Worm (Caenorhabditis elegans) whole organism, L4 larva: ENCODE results near the gene Y47D7A.12.

Experiments
- F37D6.2 ChIP-seq: sonication (generic microtip); optimal IDR thresholded peaks from 2 replicates; lab custom pipeline; 2016; ENCODE audit warnings: mild to moderate bottlenecking, missing genetic modification characterization, missing compliant biosample characterization
- F49E8.2 ChIP-seq: sonication (generic microtip); optimal IDR thresholded peaks from 2 replicates; lab custom pipeline; 2016; ENCODE audit warnings: missing compliant biosample characterization, mild to moderate bottlenecking, missing genetic modification characterization, borderline replicate concordance
- T20F7.1 ChIP-seq: fragments of 200-800 bp; sonication (Bioruptor generic); optimal IDR thresholded peaks from 2 replicates; lab custom pipeline; 2018; ENCODE audit warnings: mild to moderate bottlenecking, missing genetic modification characterization, missing compliant biosample characterization
- Y48G9A.11 ChIP-seq: fragments of 200-800 bp; sonication (Bioruptor generic); IDR thresholded peaks from 2 replicates; pipeline ENCODE4 v1.3.6; 2022; ENCODE audit warnings: missing genetic modification reagents, missing genetic modification characterization, missing compliant biosample characterization
- aha-1 ChIP-seq: fragments of 150-350 bp; peaks from one replicate; lab custom pipeline; 2014; ENCODE audit warnings: missing biosample characterization, missing genetic modification characterization
- arid-1 ChIP-seq: fragments of 200-800 bp; sonication (Bioruptor generic); conservative IDR thresholded peaks from 2 replicates; pipeline ENCODE4 v1.3.6; 2022; ENCODE audit warnings: missing genetic modification reagents, missing genetic modification characterization, missing compliant biosample characterization
- ceh-28 ChIP-seq: fragments of 150-350 bp; optimal IDR thresholded peaks from 2 replicates; lab custom pipeline; 2014; ENCODE audit warnings: missing biosample characterization, missing genetic modification reagents, missing genetic modification characterization
- ceh-32 ChIP-seq: sonication (generic microtip); optimal IDR thresholded peaks from 2 replicates; lab custom pipeline; 2016; ENCODE audit warnings: mild to moderate bottlenecking, missing genetic modification characterization, missing compliant biosample characterization; ENCODE audit not compliant: poor library complexity
- ces-1 ChIP-seq: fragments of 150-350 bp; sonication (generic microtip); optimal IDR thresholded peaks from 4 replicates; lab custom pipeline; 2014; ENCODE audit warnings: missing biosample characterization, missing genetic modification reagents, missing genetic modification characterization
- daf-16 ChIP-seq, 3 experiments: sonication (generic microtip); optimal IDR thresholded peaks; 2 replicates each; lab custom pipeline; 2016 to 2017; ENCODE audit warnings: missing genetic modification characterization in 3 of 3, missing genetic modification reagents in 3 of 3, mild to moderate bottlenecking in 2 of 3, missing compliant biosample characterization in 2 of 3, missing biosample characterization in 1 of 3, moderate library complexity in 1 of 3
- daf-8 ChIP-seq: fragments of 200-800 bp; sonication (Bioruptor generic); IDR thresholded peaks from 2 replicates; pipeline ENCODE4 v1.3.6; 2022; ENCODE audit warnings: missing genetic modification characterization, missing compliant biosample characterization
- dpl-1 ChIP-seq: fragments of 150-350 bp; optimal IDR thresholded peaks from 2 replicates; lab custom pipeline; 2014; ENCODE audit warnings: missing biosample characterization, missing genetic modification reagents, missing genetic modification characterization
- fkh-10 ChIP-seq: fragments of 150-350 bp; optimal IDR thresholded peaks from 2 replicates; lab custom pipeline; 2014; ENCODE audit warnings: missing biosample characterization, missing genetic modification reagents, missing genetic modification characterization
- gei-8 ChIP-seq: fragments of 200-800 bp; sonication (Bioruptor generic); optimal IDR thresholded peaks from 2 replicates; lab custom pipeline; 2018; ENCODE audit warnings: mild to moderate bottlenecking, missing genetic modification characterization, missing compliant biosample characterization
- hif-1 ChIP-seq, 2 experiments: sonication (generic microtip); optimal IDR thresholded peaks; 2 replicates each; lab custom pipeline; 2016 to 2017; ENCODE audit warnings: missing compliant biosample characterization in 2 of 2, missing genetic modification characterization in 2 of 2, missing genetic modification reagents in 2 of 2, missing genotype in 2 of 2, mild to moderate bottlenecking in 1 of 2
- hlh-11 ChIP-seq: fragments of 200-800 bp; sonication (Bioruptor generic); optimal IDR thresholded peaks from 2 replicates; lab custom pipeline; 2018; ENCODE audit warnings: mild to moderate bottlenecking, missing genetic modification characterization, missing compliant biosample characterization
- hlh-30 ChIP-seq: sonication (generic microtip); optimal IDR thresholded peaks from 2 replicates; lab custom pipeline; 2017; ENCODE audit warnings: antibody characterized with exemption, mild to moderate bottlenecking, missing genetic modification characterization, missing compliant biosample characterization; ENCODE audit not compliant: insufficient read depth
- hmg-1.1 ChIP-seq: fragments of 200-800 bp; sonication (Bioruptor generic); IDR thresholded peaks from 2 replicates; pipeline ENCODE4 v1.3.6; 2022; ENCODE audit warnings: missing genetic modification reagents, missing genetic modification characterization, missing compliant biosample characterization
- lin-13 ChIP-seq: fragments of 150-350 bp; optimal IDR thresholded peaks from 2 replicates; lab custom pipeline; 2014; ENCODE audit warnings: missing biosample characterization, missing genetic modification reagents, missing genetic modification characterization
- lin-38 ChIP-seq: fragments of 200-800 bp; sonication (Bioruptor generic); IDR thresholded peaks from 2 replicates; pipeline ENCODE4 v1.3.6; 2022; ENCODE audit warnings: missing genetic modification reagents, missing genetic modification characterization, missing compliant biosample characterization
- lsy-2 ChIP-seq, 2 experiments: fragments of 150-350 bp in 1 of 2; sonication (generic microtip) in 1 of 2; optimal IDR thresholded peaks; 2 replicates each; lab custom pipeline; 2014 to 2017; ENCODE audit warnings: missing biosample characterization in 2 of 2, missing genetic modification characterization in 2 of 2
- mdl-1 ChIP-seq, 2 experiments: fragments of 150-350 bp in 1 of 2; sonication (generic microtip) in 1 of 2; optimal IDR thresholded peaks; 2 replicates each; lab custom pipeline; 2014 to 2017; ENCODE audit warnings: missing biosample characterization in 2 of 2, missing genetic modification characterization in 2 of 2
- mep-1 ChIP-seq: fragments of 150-350 bp; sonication (generic microtip); optimal IDR thresholded peaks from 3 replicates; lab custom pipeline; 2014; ENCODE audit warnings: missing biosample characterization, missing genetic modification characterization
- nhr-102 ChIP-seq: sonication (generic microtip); optimal IDR thresholded peaks from 2 replicates; lab custom pipeline; 2016; ENCODE audit warnings: mild to moderate bottlenecking, missing genetic modification characterization, moderate library complexity, missing compliant biosample characterization
- nhr-111 ChIP-seq: fragments of 200-800 bp; sonication (Bioruptor generic); optimal IDR thresholded peaks from 2 replicates; lab custom pipeline; 2018; ENCODE audit warnings: mild to moderate bottlenecking, missing genetic modification characterization, missing compliant biosample characterization
- nhr-28 ChIP-seq: fragments of 150-350 bp; optimal IDR thresholded peaks from 2 replicates; lab custom pipeline; 2014; ENCODE audit warnings: missing biosample characterization, missing genetic modification characterization
- nhr-6 ChIP-seq: fragments of 150-350 bp; optimal IDR thresholded peaks from 2 replicates; lab custom pipeline; 2014; ENCODE audit warnings: missing biosample characterization, missing genetic modification characterization
- nhr-76 ChIP-seq: fragments of 150-350 bp; optimal IDR thresholded peaks from 2 replicates; lab custom pipeline; 2014; ENCODE audit warnings: missing biosample characterization, missing genetic modification characterization
- nhr-77 ChIP-seq: fragments of 150-350 bp; optimal IDR thresholded peaks from 2 replicates; lab custom pipeline; 2014; ENCODE audit warnings: missing biosample characterization, missing genetic modification characterization
- rbr-2 ChIP-seq: sonication (generic microtip); optimal IDR thresholded peaks from 2 replicates; lab custom pipeline; 2016; ENCODE audit warnings: missing genotype, missing genetic modification characterization, missing compliant biosample characterization
- skn-1 ChIP-seq: fragments of 150-350 bp; optimal IDR thresholded peaks from 2 replicates; lab custom pipeline; 2014; ENCODE audit warnings: missing biosample characterization, missing genetic modification characterization
- snpc-1.2 ChIP-seq: fragments of 200-800 bp; sonication (Bioruptor generic); IDR thresholded peaks from 2 replicates; pipeline ENCODE4 v1.3.6; 2022; ENCODE audit warnings: missing genetic modification reagents, missing genetic modification characterization, missing compliant biosample characterization
- unc-130 ChIP-seq: sonication (generic microtip); optimal IDR thresholded peaks from 2 replicates; lab custom pipeline; 2016; ENCODE audit warnings: missing genetic modification reagents, missing genetic modification characterization, missing compliant biosample characterization
- unc-62 ChIP-seq, 3 experiments: fragments of 150-350 bp in 1 of 3; sonication (generic microtip); optimal IDR thresholded peaks in 2 of 3; peaks in 1 of 3; 1 replicate in 1 of 3; 2 replicates in 2 of 3; lab custom pipeline; 2014 to 2017; ENCODE audit warnings: missing biosample characterization in 3 of 3, missing genetic modification characterization in 3 of 3, missing genetic modification reagents in 3 of 3, missing genotype in 1 of 3
- zag-1 ChIP-seq: fragments of 150-350 bp; optimal IDR thresholded peaks from 2 replicates; lab custom pipeline; 2014; ENCODE audit warnings: missing biosample characterization, missing genetic modification characterization
- zip-2 ChIP-seq: fragments of 150-350 bp; optimal IDR thresholded peaks from 2 replicates; lab custom pipeline; 2014; ENCODE audit warnings: missing biosample characterization, missing genetic modification characterization

The Y47D7A.12 gene

DNA sequence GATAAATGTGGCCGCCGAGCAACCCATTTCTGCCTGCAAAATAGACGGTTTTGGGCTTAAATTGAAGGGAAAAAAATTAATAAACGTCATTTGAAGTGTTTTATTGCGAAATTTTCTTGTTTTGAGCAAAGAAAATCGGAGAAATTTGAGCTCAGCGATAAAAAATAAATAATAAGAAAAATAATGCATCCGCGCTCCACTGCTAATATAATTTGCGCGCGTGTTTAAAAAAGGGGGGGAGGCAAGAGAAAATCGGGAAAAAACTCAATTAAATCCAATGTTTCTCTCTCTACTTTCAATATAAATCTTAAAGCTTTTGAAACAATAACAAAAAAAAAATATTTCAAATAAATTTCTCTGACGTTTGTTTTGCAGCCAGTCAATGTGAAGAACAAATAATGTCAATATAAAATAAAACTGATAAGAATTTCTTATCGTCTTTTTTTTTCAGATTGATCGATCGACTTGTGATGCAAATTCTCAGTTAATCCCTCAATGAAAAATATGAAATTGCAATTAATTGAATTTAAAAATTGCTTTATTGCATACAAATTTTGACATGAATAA is 21.1 kb upstream of the Y47D7A.12 start, which contains the start of gene rft-2:
Gene rft-2, minus strand, starts transcription at position 41 of the 567 bp plus-strand sequence.
- TF ChIP-seq nhr-6 (tag; lab: Kevin White, UChicago) (no peak), lin-38 (peak; percentile 97), daf-8 (GFP tag; lab: Robert Waterston, UW) (no peak), gei-8 (GFP tag; lab: Kevin White, UChicago) (no peak), zip-2 (tag; lab: Kevin White, UChicago) (no peak), nhr-111 (no peak), ces-1 (peak; percentile 70), hlh-30 (tag; lab: Kevin White, UChicago) (peak; percentile 6), ceh-28 (tag; lab: Kevin White, UChicago) (no peak), hif-1 (tag; optimal IDR thresholded peaks at IDR 0.05; lab: Kevin White, UChicago) (peak in 1 of 2 experiments; percentile 31), lsy-2 (tag; optimal IDR thresholded peaks at IDR 0.05; lab: Kevin White, UChicago) (peak in 1 of 2 experiments; percentile 72), F37D6.2 (peak; percentile 9), lin-13 (GFP tag; lab: Kevin White, UChicago) (no peak), rbr-2 (peak; percentile 23), zag-1 (no peak), nhr-102 (tag; lab: Kevin White, UChicago) (peak; percentile 13), Y48G9A.11 (no peak), hmg-1.1 (GFP tag; lab: Robert Waterston, UW) (peak; percentile 45; the same call in 1 of the 2 replicates), fkh-10 (peak; percentile 24), daf-16 (GFP tag; optimal IDR thresholded peaks at IDR 0.05; lab: Kevin White, UChicago) (no peak), daf-16 (tag; optimal IDR thresholded peaks at IDR 0.05; lab: Kevin White, UChicago) (peak; percentile 54), hlh-11 (peak; percentile 35), T20F7.1 (GFP tag; lab: Kevin White, UChicago) (no peak), skn-1 (tag; lab: Kevin White, UChicago) (no peak), unc-62 (GFP tag; optimal IDR thresholded peaks at IDR 0.05 in 1 of 2; lab: Kevin White, UChicago) (no peak), unc-62 (tag; optimal IDR thresholded peaks at IDR 0.05; lab: Kevin White, UChicago) (no peak), nhr-76 (tag; lab: Kevin White, UChicago) (no peak), aha-1 (tag; lab: Kevin White, UChicago) (no peak), nhr-28 (tag; lab: Kevin White, UChicago) (peak; percentile 32), nhr-77 (peak; percentile 17), dpl-1 (GFP tag; lab: Kevin White, UChicago) (peak; percentile 91), ceh-32 (tag; lab: Kevin White, UChicago) (no peak), mdl-1 (tag; optimal IDR thresholded peaks at IDR 0.05; lab: Kevin White, UChicago) (peak in 1 of 2 experiments; percentile 7), mep-1 (tag; lab: Kevin White, UChicago) (peak; percentile 55)

DNA sequence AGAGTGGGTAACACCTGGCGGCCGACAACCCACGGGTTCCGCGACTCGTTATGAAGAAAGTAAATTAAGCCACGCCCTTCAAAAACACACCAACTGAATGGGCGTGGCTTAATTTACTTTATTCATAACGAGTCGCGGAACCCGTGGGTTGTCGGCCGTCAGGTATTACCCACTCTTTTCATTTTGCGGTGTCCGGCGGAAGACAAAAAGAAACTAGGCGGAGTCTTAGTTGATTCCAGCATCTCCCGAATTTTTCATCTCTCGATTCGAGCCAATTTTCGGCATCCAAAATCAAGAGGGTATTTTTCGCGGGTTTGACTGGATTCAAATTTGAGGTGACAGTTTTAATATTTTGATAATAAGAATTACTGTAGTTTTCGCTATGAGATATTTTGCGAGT is 18.2 kb upstream of the Y47D7A.12 start:
- TF ChIP-seq lin-38, result peak; percentile 63; the same call in 1 of the 2 replicates
- peak; percentile 38; the same call in 1 of the 2 replicates for TF ChIP-seq snpc-1.2 (GFP tag; lab: Robert Waterston, UW)
- TF ChIP-seq unc-130 (GFP tag; lab: Kevin White, UChicago), result peak; percentile 35
- TF ChIP-seq arid-1, result 0 out of 2 replicates have a peak, but pooled peaks have one; percentile 11
- TF ChIP-seq F49E8.2 (tag; lab: Kevin White, UChicago), result peak; percentile 52
- TF ChIP-seq ceh-32 (tag; lab: Kevin White, UChicago), result no peak
